Fruit fly (Drosophila melanogaster) whole organism, prepupa: ENCODE measurements around the gene shams.

ENCODE experiments used
- Eip75B ChIP-seq: fragments of 200-800 bp; sonication (Bioruptor generic); optimal IDR thresholded peaks from 3 replicates; lab custom pipeline; 2016; ENCODE audit warnings: missing biosample characterization, missing genetic modification characterization
- Ets21C ChIP-seq: fragments of 200-800 bp; sonication (Bioruptor generic); optimal IDR thresholded peaks from 3 replicates; lab custom pipeline; 2016; ENCODE audit warnings: missing biosample characterization, missing genetic modification characterization
- Ets96B ChIP-seq: fragments of 200-800 bp; optimal IDR thresholded peaks from 2 replicates; lab custom pipeline; 2019; ENCODE audit warnings: missing biosample characterization, mild to moderate bottlenecking, missing genetic modification characterization, moderate library complexity
- Hr39 ChIP-seq: fragments of 200-800 bp; sonication (Bioruptor generic); optimal IDR thresholded peaks from 2 replicates; lab custom pipeline; 2016; ENCODE audit warnings: missing biosample characterization, missing genetic modification characterization
- OdsH ChIP-seq: fragments of 200-800 bp; sonication (Bioruptor generic); optimal IDR thresholded peaks from 3 replicates; lab custom pipeline; 2016; ENCODE audit warnings: missing biosample characterization, missing genetic modification characterization
- spab ChIP-seq: fragments of 200-800 bp; sonication (Bioruptor generic); optimal IDR thresholded peaks from 2 replicates; lab custom pipeline; 2017; ENCODE audit warnings: missing biosample characterization, mild to moderate bottlenecking, missing genetic modification characterization, missing genetic modification reagents

DNA sequence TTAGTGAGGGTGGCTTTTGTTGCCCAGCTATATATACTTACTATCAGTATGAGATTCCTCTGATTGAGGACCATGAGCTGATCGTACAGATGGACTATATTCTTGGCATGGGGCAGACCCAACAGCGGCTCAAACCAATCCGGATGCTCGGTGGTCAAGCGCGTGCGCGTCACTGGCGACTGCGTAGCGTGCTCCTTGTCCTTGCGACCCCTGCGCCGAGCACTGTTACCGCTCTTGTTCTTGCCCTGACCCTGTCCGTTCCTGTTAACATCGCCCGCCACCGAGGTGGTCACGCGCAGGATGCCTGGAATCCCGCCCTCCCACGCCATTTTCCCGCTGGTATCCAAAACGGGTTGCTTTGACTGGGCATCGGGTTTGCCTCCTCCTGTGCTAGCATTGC lies 41.7 kb downstream of the shams start:
- TF ChIP-seq Ets21C (GFP tag; lab: Kevin White, UChicago): no peak
- no peak for TF ChIP-seq OdsH (GFP tag; lab: Kevin White, UChicago)
- TF ChIP-seq Hr39 (GFP tag; lab: Kevin White, UChicago): no peak
- no peak for TF ChIP-seq spab (GFP tag; lab: Kevin White, UChicago)
- no peak for TF ChIP-seq Eip75B
- no peak for TF ChIP-seq Ets96B (tag; lab: Kevin White, UChicago)
